Worm (Caenorhabditis elegans): Measurements from ENCODE around the gene ZC404.15.
A peak's percentile ranks its signal among the peaks of the same experiment; 100 is the strongest.

DNA sequence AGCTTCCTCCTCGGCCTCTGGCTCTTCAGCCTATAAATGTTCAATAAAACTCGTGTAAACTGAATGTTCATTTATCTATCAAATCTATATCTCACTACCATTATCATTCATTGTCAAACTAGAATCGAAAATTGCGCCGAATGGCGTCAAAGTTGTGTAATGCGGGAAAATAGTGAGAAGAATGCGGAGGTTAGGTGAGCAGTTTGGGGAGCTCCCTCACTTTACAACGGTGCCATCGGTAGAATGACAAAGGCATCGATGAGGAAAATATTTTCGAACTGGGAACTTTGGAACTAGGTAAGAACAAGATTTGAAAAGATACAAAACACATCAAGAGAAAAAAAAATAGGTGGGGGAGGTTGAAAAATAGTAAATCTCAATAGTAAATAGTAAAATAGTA lies 12.7 kb upstream of the ZC404.15 start:
- TF ChIP-seq aly-2 (tag; optimal IDR thresholded peaks at IDR 0.05): no peak
- no peak for TF ChIP-seq lin-35 (GFP tag; optimal IDR thresholded peaks at IDR 0.05)
- peak; percentile 99 for TF ChIP-seq pag-3 (tag; optimal IDR thresholded peaks at IDR 0.05; ENCODE audit: borderline replicate concordance, insufficient read depth)
- no peak for TF ChIP-seq pqm-1 (tag; optimal IDR thresholded peaks at IDR 0.05)
- TF ChIP-seq nhr-237 (tag; optimal IDR thresholded peaks at IDR 0.05): no peak
- TF ChIP-seq nhr-76 (tag; optimal IDR thresholded peaks at IDR 0.05): no peak
- TF ChIP-seq lsy-2 (tag; optimal IDR thresholded peaks at IDR 0.05): no peak
- no peak for TF ChIP-seq elt-3 (tag; optimal IDR thresholded peaks at IDR 0.05)
